Fruit fly (Drosophila melanogaster) whole organism, prepupa: ENCODE data around the gene flw.

Experiments
- CG10631 ChIP-seq: fragments of 200-800 bp; sonication (Bioruptor generic); optimal IDR thresholded peaks from 2 replicates; lab custom pipeline; 2016; ENCODE audit warnings: missing biosample characterization, missing genetic modification characterization
- CG11294 ChIP-seq: fragments of 200-800 bp; sonication (Bioruptor generic); IDR thresholded peaks from 2 replicates; pipeline ENCODE4 v1.3.6; 2022; ENCODE audit warnings: missing biosample characterization, missing genetic modification characterization
- CG11902 ChIP-seq: fragments of 200-800 bp; sonication (Bioruptor generic); optimal IDR thresholded peaks from 3 replicates; lab custom pipeline; 2016; ENCODE audit warnings: missing biosample characterization, missing genetic modification characterization
- CG1621 ChIP-seq: fragments of 200-800 bp; sonication (Bioruptor generic); optimal IDR thresholded peaks from 3 replicates; lab custom pipeline; 2018; ENCODE audit warnings: missing biosample characterization, mild to moderate bottlenecking, missing genetic modification characterization
- CG16779 ChIP-seq: fragments of 200-800 bp; sonication (Bioruptor generic); optimal IDR thresholded peaks from 3 replicates; lab custom pipeline; 2017; ENCODE audit warnings: missing biosample characterization, mild to moderate bottlenecking, missing genetic modification characterization
- CG3032 ChIP-seq: fragments of 200-800 bp; optimal IDR thresholded peaks from 2 replicates; lab custom pipeline; 2019; ENCODE audit warnings: missing biosample characterization, mild to moderate bottlenecking, missing genetic modification characterization, moderate library complexity
- CG31627 ChIP-seq: fragments of 200-800 bp; sonication (Bioruptor generic); optimal IDR thresholded peaks from 3 replicates; lab custom pipeline; 2016; ENCODE audit warnings: missing biosample characterization, missing genetic modification characterization
- CG3919 ChIP-seq: fragments of 200-800 bp; sonication (Bioruptor generic); optimal IDR thresholded peaks from 3 replicates; lab custom pipeline; 2016; ENCODE audit warnings: missing biosample characterization, missing genetic modification characterization
- CG4318 ChIP-seq: fragments of 200-800 bp; sonication (Bioruptor generic); optimal IDR thresholded peaks from 3 replicates; lab custom pipeline; 2017; ENCODE audit warnings: missing biosample characterization, mild to moderate bottlenecking, missing genetic modification characterization
- CG6163 ChIP-seq: fragments of 200-800 bp; sonication (Bioruptor generic); IDR thresholded peaks from 3 replicates; pipeline ENCODE4 v1.3.6; 2022; ENCODE audit warnings: missing biosample characterization, missing genetic modification characterization
- CG6276 ChIP-seq: fragments of 200-800 bp; sonication (Bioruptor generic); optimal IDR thresholded peaks from 2 replicates; lab custom pipeline; 2017; ENCODE audit warnings: missing biosample characterization, mild to moderate bottlenecking, missing genetic modification characterization
- CG6792 ChIP-seq: fragments of 200-800 bp; sonication (Bioruptor generic); optimal IDR thresholded peaks from 3 replicates; lab custom pipeline; 2016; ENCODE audit warnings: missing biosample characterization, missing genetic modification characterization
- CG6808 ChIP-seq: fragments of 200-800 bp; sonication (Bioruptor generic); optimal IDR thresholded peaks from 3 replicates; lab custom pipeline; 2017; ENCODE audit warnings: missing biosample characterization, missing genetic modification characterization, mild to moderate bottlenecking, moderate library complexity, missing genetic modification reagents
- CG8632 ChIP-seq: fragments of 200-800 bp; sonication (Bioruptor generic); optimal IDR thresholded peaks from 3 replicates; lab custom pipeline; 2016; ENCODE audit warnings: missing biosample characterization, missing genetic modification characterization
- CG9139 ChIP-seq: fragments of 200-800 bp; sonication (Bioruptor generic); optimal IDR thresholded peaks from 3 replicates; lab custom pipeline; 2017; ENCODE audit warnings: missing biosample characterization, mild to moderate bottlenecking, missing genetic modification characterization
- Eip75B ChIP-seq: fragments of 200-800 bp; sonication (Bioruptor generic); optimal IDR thresholded peaks from 3 replicates; lab custom pipeline; 2016; ENCODE audit warnings: missing biosample characterization, missing genetic modification characterization
- Eip78C ChIP-seq: fragments of 200-800 bp; sonication (Bioruptor generic); peaks from one replicate; lab custom pipeline; 2016; ENCODE audit warnings: missing biosample characterization, missing genetic modification characterization
- Eip93F ChIP-seq: fragments of 200-800 bp; sonication (Bioruptor generic); optimal IDR thresholded peaks from 2 replicates; lab custom pipeline; 2016; ENCODE audit warnings: missing biosample characterization, mild to moderate bottlenecking, missing genetic modification characterization
- Ets96B ChIP-seq: fragments of 200-800 bp; optimal IDR thresholded peaks from 2 replicates; lab custom pipeline; 2019; ENCODE audit warnings: missing biosample characterization, mild to moderate bottlenecking, missing genetic modification characterization, moderate library complexity
- Gug ChIP-seq: fragments of 200-800 bp; sonication (Bioruptor generic); IDR thresholded peaks from 2 replicates; pipeline ENCODE4 v1.3.6; 2022; ENCODE audit warnings: missing biosample characterization, missing genetic modification characterization
- Hr38 ChIP-seq: sonication (Bioruptor generic); optimal IDR thresholded peaks from 2 replicates; lab custom pipeline; 2016; ENCODE audit warnings: missing biosample characterization, missing genetic modification characterization
- Hr39 ChIP-seq: fragments of 200-800 bp; sonication (Bioruptor generic); optimal IDR thresholded peaks from 2 replicates; lab custom pipeline; 2016; ENCODE audit warnings: missing biosample characterization, missing genetic modification characterization
- Lpt ChIP-seq: fragments of 200-800 bp; sonication (Bioruptor generic); optimal IDR thresholded peaks from 3 replicates; lab custom pipeline; 2016; ENCODE audit warnings: missing biosample characterization, missing genetic modification characterization
- OdsH ChIP-seq: fragments of 200-800 bp; sonication (Bioruptor generic); optimal IDR thresholded peaks from 3 replicates; lab custom pipeline; 2016; ENCODE audit warnings: missing biosample characterization, missing genetic modification characterization
- Smox ChIP-seq: fragments of 200-800 bp; sonication (Bioruptor generic); optimal IDR thresholded peaks from 3 replicates; lab custom pipeline; 2016; ENCODE audit warnings: missing biosample characterization, missing genetic modification characterization
- Sox102F ChIP-seq: fragments of 200-800 bp; sonication (Bioruptor generic); optimal IDR thresholded peaks from 2 replicates; lab custom pipeline; 2016; ENCODE audit warnings: missing biosample characterization, mild to moderate bottlenecking, missing genetic modification characterization
- Sox14 ChIP-seq: fragments of 200-800 bp; sonication (Bioruptor generic); optimal IDR thresholded peaks from 3 replicates; lab custom pipeline; 2016; ENCODE audit warnings: missing biosample characterization, missing genetic modification characterization
- achi ChIP-seq: fragments of 200-800 bp; sonication (Bioruptor generic); optimal IDR thresholded peaks from 3 replicates; lab custom pipeline; 2016; ENCODE audit warnings: missing biosample characterization, missing genetic modification characterization
- acj6 ChIP-seq: fragments of 200-800 bp; sonication (Bioruptor generic); optimal IDR thresholded peaks from 3 replicates; lab custom pipeline; 2016; ENCODE audit warnings: missing biosample characterization, missing genetic modification characterization
- dac ChIP-seq: fragments of 200-800 bp; sonication (Bioruptor generic); optimal IDR thresholded peaks from 2 replicates; lab custom pipeline; 2017; ENCODE audit warnings: missing biosample characterization, mild to moderate bottlenecking, missing genetic modification characterization
- dsx ChIP-seq: fragments of 200-800 bp; optimal IDR thresholded peaks from 3 replicates; lab custom pipeline; 2019; ENCODE audit warnings: missing biosample characterization, mild to moderate bottlenecking, missing genetic modification characterization, moderate library complexity; ENCODE audit not compliant: poor library complexity, severe bottlenecking
- fd59A ChIP-seq: fragments of 200-800 bp; sonication (Bioruptor generic); optimal IDR thresholded peaks from 2 replicates; lab custom pipeline; 2017; ENCODE audit warnings: missing biosample characterization, mild to moderate bottlenecking, missing genetic modification characterization, missing genetic modification reagents
- fkh ChIP-seq: fragments of 200-800 bp; sonication (Bioruptor generic); optimal IDR thresholded peaks from 3 replicates; lab custom pipeline; 2017; ENCODE audit warnings: missing biosample characterization, mild to moderate bottlenecking, missing genetic modification characterization, moderate library complexity
- lz ChIP-seq: fragments of 200-800 bp; sonication (Bioruptor generic); optimal IDR thresholded peaks from 3 replicates; lab custom pipeline; 2016; ENCODE audit warnings: missing biosample characterization, missing genetic modification characterization
- net ChIP-seq: fragments of 200-800 bp; sonication (Bioruptor generic); optimal IDR thresholded peaks from 3 replicates; lab custom pipeline; 2016; ENCODE audit warnings: missing biosample characterization, missing genetic modification characterization
- pdm3 ChIP-seq: fragments of 200-800 bp; sonication (Bioruptor generic); optimal IDR thresholded peaks from 3 replicates; lab custom pipeline; 2016; ENCODE audit warnings: missing biosample characterization, missing genetic modification characterization
- ss ChIP-seq, 2 experiments: fragments of 200-800 bp; sonication (Bioruptor generic); optimal IDR thresholded peaks; 2 replicates in 1 of 2; 3 replicates in 1 of 2; lab custom pipeline; 2017 to 2018; ENCODE audit warnings: mild to moderate bottlenecking in 2 of 2, missing biosample characterization in 2 of 2, missing genetic modification characterization in 2 of 2, moderate library complexity in 1 of 2
- svp ChIP-seq: fragments of 200-800 bp; sonication (Bioruptor generic); peaks from one replicate; lab custom pipeline; 2016; ENCODE audit warnings: missing biosample characterization, missing genetic modification characterization
- vri ChIP-seq: fragments of 200-800 bp; sonication (Bioruptor generic); optimal IDR thresholded peaks from 3 replicates; lab custom pipeline; 2016; ENCODE audit warnings: missing biosample characterization, mild to moderate bottlenecking, missing genetic modification characterization

flw gene

dm6 chrX:10362557-10363366 is 23.0 kb upstream of the flw start (continued):
- no peak for TF ChIP-seq Gug
- peak; percentile 26 for TF ChIP-seq Sox14
- TF ChIP-seq Smox = peak; percentile 47
- TF ChIP-seq Sox102F = no peak
- 0 out of 3 replicates have a peak, but pooled peaks have one; percentile 39 for TF ChIP-seq CG6163 (GFP tag; lab: Robert Waterston, UW)
- TF ChIP-seq lz (GFP tag; lab: Kevin White, UChicago) = peak; percentile 35
- TF ChIP-seq Hr39 = peak; percentile 59
- TF ChIP-seq acj6 (GFP tag; lab: Kevin White, UChicago) = peak; percentile 37
- peak; percentile 47 for TF ChIP-seq pdm3 (GFP tag; lab: Kevin White, UChicago)
- no peak for TF ChIP-seq CG11902 (GFP tag; lab: Kevin White, UChicago)
- no peak for TF ChIP-seq CG9139
- no peak for TF ChIP-seq CG11294 (GFP tag; lab: Robert Waterston, UW)
- no peak for TF ChIP-seq CG4318 (GFP tag; lab: Kevin White, UChicago)
- TF ChIP-seq CG6276 (GFP tag; lab: Kevin White, UChicago) = peak; percentile 4

- TF ChIP-seq CG3032 (tag; lab: Kevin White, UChicago) = no peak
- peak; percentile 11 for TF ChIP-seq CG3919 (GFP tag; lab: Kevin White, UChicago)
- TF ChIP-seq Eip78C (GFP tag; lab: Kevin White, UChicago) = peak; percentile 69
- peak; percentile 15 for TF ChIP-seq dsx (GFP tag; lab: Kevin White, UChicago)
- peak; percentile 75 for TF ChIP-seq svp (GFP tag; lab: Kevin White, UChicago)
- TF ChIP-seq CG6163 (GFP tag; lab: Robert Waterston, UW) = no peak
- TF ChIP-seq ss (GFP tag; optimal IDR thresholded peaks at IDR 0.05; lab: Kevin White, UChicago) = peak in 1 of 2 experiments; percentile 23
- TF ChIP-seq CG11902 (GFP tag; lab: Kevin White, UChicago) = no peak
- peak; percentile 13 for TF ChIP-seq acj6 (GFP tag; lab: Kevin White, UChicago)
- no peak for TF ChIP-seq CG31627 (GFP tag; lab: Kevin White, UChicago)
- TF ChIP-seq Sox14 = peak; percentile 65
- TF ChIP-seq dac (GFP tag; lab: Kevin White, UChicago) = no peak
- no peak for TF ChIP-seq Ets96B (tag; lab: Kevin White, UChicago)
- TF ChIP-seq Gug = peak; percentile 33
- TF ChIP-seq CG16779 (tag; lab: Kevin White, UChicago) = no peak
- no peak for TF ChIP-seq vri (GFP tag; lab: Kevin White, UChicago)
- TF ChIP-seq CG4318 (GFP tag; lab: Kevin White, UChicago) = no peak
- peak; percentile 78 for TF ChIP-seq fkh (GFP tag; lab: Kevin White, UChicago)
Observed at dm6 chrX:10364556-10365227, 21.1 kb upstream of the flw start.

- TF ChIP-seq CG6792 (GFP tag; lab: Kevin White, UChicago) (no peak), lz (GFP tag; lab: Kevin White, UChicago) (peak; percentile 9), Gug (no peak), CG9139 (no peak), Eip75B (GFP tag; lab: Kevin White, UChicago) (peak; percentile 25), fd59A (no peak), dac (GFP tag; lab: Kevin White, UChicago) (no peak), OdsH (GFP tag; lab: Kevin White, UChicago) (no peak), achi (GFP tag; lab: Kevin White, UChicago) (peak; percentile 36), net (GFP tag; lab: Kevin White, UChicago) (no peak), Hr38 (GFP tag; lab: Kevin White, UChicago) (no peak), CG3919 (GFP tag; lab: Kevin White, UChicago) (peak; percentile 23), Sox102F (peak; percentile 45), svp (GFP tag; lab: Kevin White, UChicago) (peak; percentile 39), CG10631 (GFP tag; lab: Kevin White, UChicago) (no peak), CG31627 (GFP tag; lab: Kevin White, UChicago) (no peak), CG1621 (tag; lab: Kevin White, UChicago) (no peak), Lpt (GFP tag; lab: Kevin White, UChicago) (no peak), pdm3 (GFP tag; lab: Kevin White, UChicago) (peak; percentile 18), CG11294 (GFP tag; lab: Robert Waterston, UW) (no peak), CG6276 (GFP tag; lab: Kevin White, UChicago) (peak; percentile 2), CG6163 (GFP tag; lab: Robert Waterston, UW) (peak; percentile 47; the same call in 2 of the 3 replicates), Eip78C (GFP tag; lab: Kevin White, UChicago) (peak; percentile 89), Sox14 (peak; percentile 60), CG6808 (GFP tag; lab: Kevin White, UChicago) (no peak), CG16779 (tag; lab: Kevin White, UChicago) (no peak), Eip93F (GFP tag; lab: Kevin White, UChicago) (no peak), dsx (GFP tag; lab: Kevin White, UChicago) (peak; percentile 55), CG8632 (GFP tag; lab: Kevin White, UChicago) (no peak), CG11902 (GFP tag; lab: Kevin White, UChicago) (no peak), CG3032 (tag; lab: Kevin White, UChicago) (no peak), vri (GFP tag; lab: Kevin White, UChicago) (peak; percentile 43), ss (GFP tag; optimal IDR thresholded peaks at IDR 0.05; lab: Kevin White, UChicago) (peak; percentile 58 to 63)
Observed at dm6 chrX:10365748-10366415, 19.9 kb upstream of the flw start.
